Fruit fly (Drosophila melanogaster) whole organism, wandering third instar larva: Measurements from ENCODE around the gene GramD1B.

ENCODE experiments used
- Dif ChIP-seq: fragments of 200-275, 200-300 bp; sonication (Bioruptor generic); optimal IDR thresholded peaks from 2 replicates; lab custom pipeline; 2018; ENCODE audit warnings: missing biosample characterization, missing genetic modification characterization; ENCODE audit not compliant: partially characterized antibody
- HLH106 ChIP-seq: fragments of 200-800 bp; optimal IDR thresholded peaks from 3 replicates; lab custom pipeline; 2019; ENCODE audit warnings: missing biosample characterization, mild to moderate bottlenecking, missing genetic modification characterization, moderate library complexity
- Hnf4 ChIP-seq: fragments of 200-800 bp; sonication (Bioruptor generic); optimal IDR thresholded peaks from 2 replicates; lab custom pipeline; 2016; ENCODE audit warnings: missing biosample characterization, mild to moderate bottlenecking, missing genetic modification characterization
- Hr78 ChIP-seq: fragments of >200 bp; optimal IDR thresholded peaks from 2 replicates; lab custom pipeline; 2017; ENCODE audit warnings: missing biosample characterization, missing genetic modification characterization
- Hr83 ChIP-seq: fragments of 200-300 bp; sonication (Bioruptor generic); optimal IDR thresholded peaks from 2 replicates; lab custom pipeline; 2016; ENCODE audit warnings: missing biosample characterization, mild to moderate bottlenecking, missing genetic modification characterization, moderate library complexity; ENCODE audit not compliant: poor library complexity, severe bottlenecking
- Jra ChIP-seq: sonication (Bioruptor generic); optimal IDR thresholded peaks from 2 replicates; lab custom pipeline; 2016; ENCODE audit warnings: missing biosample characterization, missing genetic modification characterization
- Mio ChIP-seq: sonication (Bioruptor generic); optimal IDR thresholded peaks from 2 replicates; lab custom pipeline; 2016; ENCODE audit warnings: missing biosample characterization, missing genetic modification characterization
- OdsH ChIP-seq: fragments of 200-800 bp; sonication (Bioruptor generic); optimal IDR thresholded peaks from 2 replicates; lab custom pipeline; 2016; ENCODE audit warnings: missing biosample characterization, mild to moderate bottlenecking, missing genetic modification characterization
- Rel ChIP-seq, 2 experiments: fragments of 200-800 bp; sonication (Bioruptor generic) in 1 of 2; optimal IDR thresholded peaks; 2 replicates in 1 of 2; 3 replicates in 1 of 2; lab custom pipeline; 2016 to 2019; ENCODE audit warnings: mild to moderate bottlenecking in 2 of 2, missing biosample characterization in 2 of 2, missing genetic modification characterization in 2 of 2, moderate library complexity in 1 of 2
- Sp1 ChIP-seq: fragments of 200-800 bp; sonication (Bioruptor generic); optimal IDR thresholded peaks from 3 replicates; lab custom pipeline; 2019; ENCODE audit warnings: missing biosample characterization, mild to moderate bottlenecking, missing genetic modification characterization, moderate library complexity
- Vsx2 ChIP-seq: fragments of 200-300, 225-300 bp; sonication (Bioruptor generic); optimal IDR thresholded peaks from 2 replicates; lab custom pipeline; 2018; ENCODE audit warnings: missing biosample characterization, missing genetic modification characterization; ENCODE audit not compliant: partially characterized antibody
- br ChIP-seq: fragments of 200-800 bp; sonication (Bioruptor generic); optimal IDR thresholded peaks from 2 replicates; lab custom pipeline; 2016; ENCODE audit warnings: missing biosample characterization, missing genetic modification characterization
- brk ChIP-seq: fragments of 200-800 bp; sonication (Bioruptor generic); optimal IDR thresholded peaks from 2 replicates; lab custom pipeline; 2016; ENCODE audit warnings: missing biosample characterization, mild to moderate bottlenecking, missing genetic modification characterization
- dl ChIP-seq, 2 experiments: fragments of 175-275, 200-275 bp in 1 of 2; fragments of 200-275 bp in 1 of 2; sonication (Bioruptor generic); optimal IDR thresholded peaks; lab custom pipeline; 2018; ENCODE audit warnings: mild to moderate bottlenecking in 2 of 2, missing biosample characterization in 2 of 2, missing genetic modification characterization in 2 of 2, moderate library complexity in 2 of 2; ENCODE audit not compliant: partially characterized antibody in 2 of 2, insufficient read depth in 1 of 2
- dsf ChIP-seq: sonication (Bioruptor generic); optimal IDR thresholded peaks from 2 replicates; lab custom pipeline; 2016; ENCODE audit warnings: missing biosample characterization, missing genetic modification characterization, borderline replicate concordance
- ey ChIP-seq: fragments of 200-800 bp; sonication (Bioruptor generic); optimal IDR thresholded peaks from 2 replicates; lab custom pipeline; 2016; ENCODE audit warnings: missing biosample characterization, missing genetic modification characterization
- fru ChIP-seq: fragments of 200-800 bp; sonication (Bioruptor generic); optimal IDR thresholded peaks from 3 replicates; lab custom pipeline; 2016; ENCODE audit warnings: missing biosample characterization, mild to moderate bottlenecking, missing genetic modification characterization
- h ChIP-seq: fragments of 200-800 bp; sonication (Bioruptor generic); optimal IDR thresholded peaks from 3 replicates; lab custom pipeline; 2016; ENCODE audit warnings: missing biosample characterization, mild to moderate bottlenecking, missing genetic modification characterization
- jim ChIP-seq: fragments of 175-275, 200-325 bp; sonication (Bioruptor generic); optimal IDR thresholded peaks from 2 replicates; lab custom pipeline; 2016; ENCODE audit warnings: missing biosample characterization, mild to moderate bottlenecking, missing genetic modification characterization
- lola ChIP-seq: fragments of >200 bp; optimal IDR thresholded peaks from 2 replicates; lab custom pipeline; 2017; ENCODE audit warnings: missing biosample characterization, missing genetic modification characterization
- pan ChIP-seq: fragments of >200 bp; optimal IDR thresholded peaks from 2 replicates; lab custom pipeline; 2017
- rgr ChIP-seq: fragments of 200-800 bp; sonication (Bioruptor generic); optimal IDR thresholded peaks from 3 replicates; lab custom pipeline; 2016; ENCODE audit warnings: missing biosample characterization, mild to moderate bottlenecking, missing genetic modification characterization
- sage ChIP-seq: fragments of 200-800 bp; sonication (Bioruptor generic); optimal IDR thresholded peaks from 2 replicates; lab custom pipeline; 2016; ENCODE audit warnings: missing biosample characterization, mild to moderate bottlenecking, missing genetic modification characterization
- sv ChIP-seq: fragments of 200-800 bp; sonication (Bioruptor generic); optimal IDR thresholded peaks from 3 replicates; lab custom pipeline; 2016; ENCODE audit warnings: missing biosample characterization, missing genetic modification characterization
- tai ChIP-seq: sonication (Bioruptor generic); optimal IDR thresholded peaks from 2 replicates; lab custom pipeline; 2016; ENCODE audit warnings: missing biosample characterization, missing genetic modification characterization
- usp ChIP-seq: fragments of >200 bp; optimal IDR thresholded peaks from 2 replicates; lab custom pipeline; 2017; ENCODE audit warnings: missing biosample characterization, missing genetic modification characterization
- woc ChIP-seq: sonication (Bioruptor generic); optimal IDR thresholded peaks from 2 replicates; lab custom pipeline; 2016; ENCODE audit warnings: missing biosample characterization, mild to moderate bottlenecking, missing genetic modification characterization

GramD1B gene

dm6 chr2L:3369822-3370221 lies 3.4 kb downstream of the GramD1B start:
- TF ChIP-seq jim: no peak
- TF ChIP-seq dl (GFP tag; optimal IDR thresholded peaks at IDR 0.05; lab: Kevin White, UChicago; ENCODE audit: insufficient read depth in 1 of 2, partially characterized antibody in 2 of 2): no peak
- TF ChIP-seq Mio (GFP tag; lab: Kevin White, UChicago): no peak
- no peak for TF ChIP-seq Hr83 (GFP tag; lab: Kevin White, UChicago)
- TF ChIP-seq pan (lab: Kevin White, UChicago): no peak
- no peak for TF ChIP-seq tai (GFP tag; lab: Kevin White, UChicago)
- TF ChIP-seq Sp1 (GFP tag; lab: Kevin White, UChicago): no peak
- no peak for TF ChIP-seq fru (GFP tag; lab: Kevin White, UChicago)
- no peak for TF ChIP-seq sage (GFP tag; lab: Kevin White, UChicago)
- TF ChIP-seq dsf: no peak
- no peak for TF ChIP-seq HLH106 (tag; lab: Kevin White, UChicago)
- TF ChIP-seq br (GFP tag; lab: Kevin White, UChicago): no peak

- TF ChIP-seq Vsx2: no peak
- no peak for TF ChIP-seq tai (GFP tag; lab: Kevin White, UChicago)
- TF ChIP-seq fru (GFP tag; lab: Kevin White, UChicago): peak; percentile 12
- peak; percentile 18 for TF ChIP-seq Sp1 (GFP tag; lab: Kevin White, UChicago)
- TF ChIP-seq br (GFP tag; lab: Kevin White, UChicago): no peak
- TF ChIP-seq Jra (GFP tag; lab: Kevin White, UChicago): no peak
- TF ChIP-seq OdsH (GFP tag; lab: Kevin White, UChicago): no peak
- TF ChIP-seq jim: no peak
- TF ChIP-seq sv (GFP tag; lab: Kevin White, UChicago): no peak
- TF ChIP-seq Rel (GFP tag; optimal IDR thresholded peaks at IDR 0.05; lab: Kevin White, UChicago): no peak
- peak; percentile 77 for TF ChIP-seq Rel (tag; optimal IDR thresholded peaks at IDR 0.05; lab: Kevin White, UChicago)
- no peak for TF ChIP-seq rgr (GFP tag; lab: Kevin White, UChicago)
- peak; percentile 50 for TF ChIP-seq h (GFP tag; lab: Kevin White, UChicago)
Measured at dm6 chr2L:3369083-3369653, 4.0 kb downstream of the GramD1B start.

dm6 chr2L:3368425-3368824 lies 4.7 kb downstream of the GramD1B start:
- TF ChIP-seq Hnf4: no peak
- TF ChIP-seq jim: no peak
- no peak for TF ChIP-seq usp
- no peak for TF ChIP-seq HLH106 (tag; lab: Kevin White, UChicago)
- TF ChIP-seq fru (GFP tag; lab: Kevin White, UChicago): no peak
- no peak for TF ChIP-seq woc
- no peak for TF ChIP-seq Hr83 (GFP tag; lab: Kevin White, UChicago)
- TF ChIP-seq Dif (GFP tag; lab: Kevin White, UChicago): no peak
- TF ChIP-seq brk (GFP tag; lab: Kevin White, UChicago): no peak
- TF ChIP-seq lola (GFP tag; lab: Kevin White, UChicago): no peak
- no peak for TF ChIP-seq tai (GFP tag; lab: Kevin White, UChicago)
- no peak for TF ChIP-seq Hr78
- no peak for TF ChIP-seq ey (GFP tag; lab: Kevin White, UChicago)
- TF ChIP-seq sage (GFP tag; lab: Kevin White, UChicago): no peak
- TF ChIP-seq Sp1 (GFP tag; lab: Kevin White, UChicago): no peak
- TF ChIP-seq br (GFP tag; lab: Kevin White, UChicago): no peak

dm6 chr2L:3366043-3366679 lies 7.0 kb downstream of the GramD1B start:
- TF ChIP-seq Rel (GFP tag; optimal IDR thresholded peaks at IDR 0.05; lab: Kevin White, UChicago) (no peak), Rel (tag; optimal IDR thresholded peaks at IDR 0.05; lab: Kevin White, UChicago) (peak; percentile 1), woc (no peak), h (GFP tag; lab: Kevin White, UChicago) (peak; percentile 35)

dm6 chr2L:3361821-3362220 lies 11.4 kb downstream of the GramD1B start:
- TF ChIP-seq Hr83 (GFP tag; lab: Kevin White, UChicago) (no peak), ey (GFP tag; lab: Kevin White, UChicago) (no peak), brk (GFP tag; lab: Kevin White, UChicago) (no peak)
